Worm (Caenorhabditis elegans) whole organism, L4 larva: ENCODE data around the gene clh-1.

ENCODE experiments used
- Y48G9A.11 ChIP-seq: fragments of 200-800 bp; sonication (Bioruptor generic); IDR thresholded peaks from 2 replicates; pipeline ENCODE4 v1.3.6; 2022; ENCODE audit warnings: missing genetic modification reagents, missing genetic modification characterization, missing compliant biosample characterization
- aha-1 ChIP-seq: fragments of 150-350 bp; peaks from one replicate; lab custom pipeline; 2014; ENCODE audit warnings: missing biosample characterization, missing genetic modification characterization
- ceh-28 ChIP-seq: fragments of 150-350 bp; optimal IDR thresholded peaks from 2 replicates; lab custom pipeline; 2014; ENCODE audit warnings: missing biosample characterization, missing genetic modification reagents, missing genetic modification characterization
- lin-13 ChIP-seq: fragments of 150-350 bp; optimal IDR thresholded peaks from 2 replicates; lab custom pipeline; 2014; ENCODE audit warnings: missing biosample characterization, missing genetic modification reagents, missing genetic modification characterization
- lin-39 ChIP-seq: fragments of 150-350 bp; optimal IDR thresholded peaks from 2 replicates; lab custom pipeline; 2014; ENCODE audit warnings: missing biosample characterization, missing genetic modification reagents, missing genetic modification characterization
- mxl-3 ChIP-seq: fragments of 200-800 bp; sonication (Bioruptor generic); optimal IDR thresholded peaks from 2 replicates; lab custom pipeline; 2018; ENCODE audit warnings: mild to moderate bottlenecking, missing genetic modification characterization, missing compliant biosample characterization
- nhr-6 ChIP-seq: fragments of 150-350 bp; optimal IDR thresholded peaks from 2 replicates; lab custom pipeline; 2014; ENCODE audit warnings: missing biosample characterization, missing genetic modification characterization

- TF ChIP-seq mxl-3 (GFP tag; lab: Kevin White, UChicago) (no peak), nhr-6 (tag; lab: Kevin White, UChicago) (no peak), ceh-28 (tag; lab: Kevin White, UChicago) (no peak), lin-39 (tag; lab: Kevin White, UChicago) (no peak), lin-13 (GFP tag; lab: Kevin White, UChicago) (no peak), Y48G9A.11 (GFP tag; lab: Robert Waterston, UW) (no peak), aha-1 (tag; lab: Kevin White, UChicago) (peak; percentile 80)
Measured at ce11 chrII:11816014-11816413, 40.2 kb downstream of the clh-1 start.
